Worm (Caenorhabditis elegans): ENCODE results near the gene C39B10.1.

ce11 chrX:10476573-10476972 lies 13.1 kb upstream of the C39B10.1 start, which contains the start of gene C39B10.7:
- no peak for TF ChIP-seq pqm-1 (tag; optimal IDR thresholded peaks at IDR 0.05)
- TF ChIP-seq ztf-16 (tag; optimal IDR thresholded peaks at IDR 0.05) = no peak

All from whole organism, late embryonic.